Fruit fly (Drosophila melanogaster) whole organism, wandering third instar larva: ENCODE data around the gene SdhC.

Experiments
- Abd-B ChIP-seq: fragments of >200 bp; optimal IDR thresholded peaks from 2 replicates; lab custom pipeline; 2017; ENCODE audit warnings: missing biosample characterization, missing genetic modification characterization
- CG32264 ChIP-seq: fragments of 200-800 bp; sonication (Bioruptor generic); optimal IDR thresholded peaks from 2 replicates; lab custom pipeline; 2016; ENCODE audit warnings: missing biosample characterization, missing genetic modification characterization
- CG9705 ChIP-seq: fragments of 200-800 bp; sonication (Bioruptor generic); optimal IDR thresholded peaks from 2 replicates; lab custom pipeline; 2018; ENCODE audit warnings: missing biosample characterization, mild to moderate bottlenecking, missing genetic modification characterization
- CrebA ChIP-seq: fragments of 200-800 bp; sonication (Bioruptor generic); optimal IDR thresholded peaks from 2 replicates; lab custom pipeline; 2016; ENCODE audit warnings: missing biosample characterization, mild to moderate bottlenecking, missing genetic modification characterization, borderline replicate concordance
- Dfd ChIP-seq: fragments of >200 bp; optimal IDR thresholded peaks from 2 replicates; lab custom pipeline; 2017; ENCODE audit warnings: missing biosample characterization, missing genetic modification characterization
- GATAd ChIP-seq: sonication (Bioruptor generic); optimal IDR thresholded peaks from 2 replicates; lab custom pipeline; 2016; ENCODE audit warnings: missing biosample characterization, missing genetic modification characterization
- HLH106 ChIP-seq: fragments of 200-800 bp; optimal IDR thresholded peaks from 3 replicates; lab custom pipeline; 2019; ENCODE audit warnings: missing biosample characterization, mild to moderate bottlenecking, missing genetic modification characterization, moderate library complexity
- Hnf4 ChIP-seq: fragments of 200-800 bp; sonication (Bioruptor generic); optimal IDR thresholded peaks from 2 replicates; lab custom pipeline; 2016; ENCODE audit warnings: missing biosample characterization, mild to moderate bottlenecking, missing genetic modification characterization
- Hr78 ChIP-seq: fragments of >200 bp; optimal IDR thresholded peaks from 2 replicates; lab custom pipeline; 2017; ENCODE audit warnings: missing biosample characterization, missing genetic modification characterization
- Hr83 ChIP-seq: fragments of 200-300 bp; sonication (Bioruptor generic); optimal IDR thresholded peaks from 2 replicates; lab custom pipeline; 2016; ENCODE audit warnings: missing biosample characterization, mild to moderate bottlenecking, missing genetic modification characterization, moderate library complexity; ENCODE audit not compliant: poor library complexity, severe bottlenecking
- Jra ChIP-seq: sonication (Bioruptor generic); optimal IDR thresholded peaks from 2 replicates; lab custom pipeline; 2016; ENCODE audit warnings: missing biosample characterization, missing genetic modification characterization
- Mio ChIP-seq: sonication (Bioruptor generic); optimal IDR thresholded peaks from 2 replicates; lab custom pipeline; 2016; ENCODE audit warnings: missing biosample characterization, missing genetic modification characterization
- Myc ChIP-seq: fragments of >200 bp; optimal IDR thresholded peaks from 2 replicates; lab custom pipeline; 2017
- N ChIP-seq: fragments of >200 bp; optimal IDR thresholded peaks from 2 replicates; lab custom pipeline; 2018; ENCODE audit warnings: missing biosample characterization, missing external identifiers, missing genetic modification characterization
- OdsH ChIP-seq: fragments of 200-800 bp; sonication (Bioruptor generic); optimal IDR thresholded peaks from 2 replicates; lab custom pipeline; 2016; ENCODE audit warnings: missing biosample characterization, mild to moderate bottlenecking, missing genetic modification characterization
- Rel ChIP-seq, 2 experiments: fragments of 200-800 bp; sonication (Bioruptor generic) in 1 of 2; optimal IDR thresholded peaks; 2 replicates in 1 of 2; 3 replicates in 1 of 2; lab custom pipeline; 2016 to 2019; ENCODE audit warnings: mild to moderate bottlenecking in 2 of 2, missing biosample characterization in 2 of 2, missing genetic modification characterization in 2 of 2, moderate library complexity in 1 of 2
- Vsx2 ChIP-seq: fragments of 200-300, 225-300 bp; sonication (Bioruptor generic); optimal IDR thresholded peaks from 2 replicates; lab custom pipeline; 2018; ENCODE audit warnings: missing biosample characterization, missing genetic modification characterization; ENCODE audit not compliant: partially characterized antibody
- br ChIP-seq: fragments of 200-800 bp; sonication (Bioruptor generic); optimal IDR thresholded peaks from 2 replicates; lab custom pipeline; 2016; ENCODE audit warnings: missing biosample characterization, missing genetic modification characterization
- brk ChIP-seq: fragments of 200-800 bp; sonication (Bioruptor generic); optimal IDR thresholded peaks from 2 replicates; lab custom pipeline; 2016; ENCODE audit warnings: missing biosample characterization, mild to moderate bottlenecking, missing genetic modification characterization
- dl ChIP-seq, 2 experiments: fragments of 175-275, 200-275 bp in 1 of 2; fragments of 200-275 bp in 1 of 2; sonication (Bioruptor generic); optimal IDR thresholded peaks; lab custom pipeline; 2018; ENCODE audit warnings: mild to moderate bottlenecking in 2 of 2, missing biosample characterization in 2 of 2, missing genetic modification characterization in 2 of 2, moderate library complexity in 2 of 2; ENCODE audit not compliant: partially characterized antibody in 2 of 2, insufficient read depth in 1 of 2
- dmrt93B ChIP-seq: fragments of 200-800 bp; sonication (Bioruptor generic); optimal IDR thresholded peaks from 2 replicates; lab custom pipeline; 2018; ENCODE audit warnings: missing biosample characterization, mild to moderate bottlenecking, missing genetic modification characterization
- dsf ChIP-seq: sonication (Bioruptor generic); optimal IDR thresholded peaks from 2 replicates; lab custom pipeline; 2016; ENCODE audit warnings: missing biosample characterization, missing genetic modification characterization, borderline replicate concordance
- ey ChIP-seq: fragments of 200-800 bp; sonication (Bioruptor generic); optimal IDR thresholded peaks from 2 replicates; lab custom pipeline; 2016; ENCODE audit warnings: missing biosample characterization, missing genetic modification characterization
- foxo ChIP-seq, 2 experiments: fragments of 200-800 bp; sonication (Bioruptor generic); optimal IDR thresholded peaks; 2 replicates in 1 of 2; 3 replicates in 1 of 2; lab custom pipeline; 2016 to 2017; ENCODE audit warnings: missing biosample characterization in 2 of 2, missing genetic modification characterization in 2 of 2
- fru ChIP-seq: fragments of 200-800 bp; sonication (Bioruptor generic); optimal IDR thresholded peaks from 3 replicates; lab custom pipeline; 2016; ENCODE audit warnings: missing biosample characterization, mild to moderate bottlenecking, missing genetic modification characterization
- h ChIP-seq: fragments of 200-800 bp; sonication (Bioruptor generic); optimal IDR thresholded peaks from 3 replicates; lab custom pipeline; 2016; ENCODE audit warnings: missing biosample characterization, mild to moderate bottlenecking, missing genetic modification characterization
- jim ChIP-seq: fragments of 175-275, 200-325 bp; sonication (Bioruptor generic); optimal IDR thresholded peaks from 2 replicates; lab custom pipeline; 2016; ENCODE audit warnings: missing biosample characterization, mild to moderate bottlenecking, missing genetic modification characterization
- lola ChIP-seq: fragments of >200 bp; optimal IDR thresholded peaks from 2 replicates; lab custom pipeline; 2017; ENCODE audit warnings: missing biosample characterization, missing genetic modification characterization
- pan ChIP-seq: fragments of >200 bp; optimal IDR thresholded peaks from 2 replicates; lab custom pipeline; 2017
- psq ChIP-seq: fragments of 200-800 bp; sonication (Bioruptor generic); optimal IDR thresholded peaks from 3 replicates; lab custom pipeline; 2017; ENCODE audit warnings: missing biosample characterization, mild to moderate bottlenecking, missing genetic modification characterization, moderate library complexity
- rgr ChIP-seq: fragments of 200-800 bp; sonication (Bioruptor generic); optimal IDR thresholded peaks from 3 replicates; lab custom pipeline; 2016; ENCODE audit warnings: missing biosample characterization, mild to moderate bottlenecking, missing genetic modification characterization
- sage ChIP-seq: fragments of 200-800 bp; sonication (Bioruptor generic); optimal IDR thresholded peaks from 2 replicates; lab custom pipeline; 2016; ENCODE audit warnings: missing biosample characterization, mild to moderate bottlenecking, missing genetic modification characterization
- sv ChIP-seq: fragments of 200-800 bp; sonication (Bioruptor generic); optimal IDR thresholded peaks from 3 replicates; lab custom pipeline; 2016; ENCODE audit warnings: missing biosample characterization, missing genetic modification characterization
- tai ChIP-seq: sonication (Bioruptor generic); optimal IDR thresholded peaks from 2 replicates; lab custom pipeline; 2016; ENCODE audit warnings: missing biosample characterization, missing genetic modification characterization
- usp ChIP-seq: fragments of >200 bp; optimal IDR thresholded peaks from 2 replicates; lab custom pipeline; 2017; ENCODE audit warnings: missing biosample characterization, missing genetic modification characterization
- woc ChIP-seq: sonication (Bioruptor generic); optimal IDR thresholded peaks from 2 replicates; lab custom pipeline; 2016; ENCODE audit warnings: missing biosample characterization, mild to moderate bottlenecking, missing genetic modification characterization

Gene SdhC

DNA sequence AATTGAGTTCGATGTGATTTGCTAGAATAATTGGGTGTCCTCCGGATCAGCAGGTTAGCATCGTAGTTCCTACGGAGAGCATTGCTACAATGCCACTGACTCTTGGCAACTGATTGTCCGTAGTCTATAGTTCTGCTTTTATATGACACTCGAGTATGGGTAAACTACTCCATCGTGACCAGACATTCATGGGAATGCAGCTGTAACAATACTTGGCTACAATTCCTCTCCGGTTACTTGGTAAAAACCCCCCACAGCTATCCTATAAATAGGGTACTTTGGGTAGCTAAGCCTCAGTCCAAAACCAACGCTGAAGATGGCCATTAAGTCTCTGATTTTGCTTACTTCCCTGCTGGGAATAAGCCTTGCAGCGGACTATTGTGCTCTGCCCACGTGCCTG lies 15.6 kb upstream of the SdhC start, which contains the start of gene scpr-C:
Gene scpr-C, plus strand, starts transcription at position 301 of the 400 bp plus-strand sequence.
- no peak for TF ChIP-seq Hr83 (GFP tag; lab: Kevin White, UChicago)
- no peak for TF ChIP-seq CrebA (GFP tag; lab: Kevin White, UChicago)
- TF ChIP-seq usp (GFP tag; lab: Kevin White, UChicago): no peak
- TF ChIP-seq jim (GFP tag; lab: Kevin White, UChicago): no peak
- TF ChIP-seq Hr78: no peak
- no peak for TF ChIP-seq Dfd (GFP tag; lab: Kevin White, UChicago)
- no peak for TF ChIP-seq fru (GFP tag; lab: Kevin White, UChicago)
- TF ChIP-seq Hnf4 (GFP tag; lab: Kevin White, UChicago): no peak
- no peak for TF ChIP-seq br (GFP tag; lab: Kevin White, UChicago)
- TF ChIP-seq Abd-B (GFP tag; lab: Kevin White, UChicago): no peak
- TF ChIP-seq brk: no peak
- no peak for TF ChIP-seq dmrt93B
- TF ChIP-seq GATAd (GFP tag; lab: Kevin White, UChicago): no peak
- TF ChIP-seq dl (GFP tag; optimal IDR thresholded peaks at IDR 0.05; lab: Kevin White, UChicago; ENCODE audit: insufficient read depth in 1 of 2, partially characterized antibody in 2 of 2): no peak

DNA sequence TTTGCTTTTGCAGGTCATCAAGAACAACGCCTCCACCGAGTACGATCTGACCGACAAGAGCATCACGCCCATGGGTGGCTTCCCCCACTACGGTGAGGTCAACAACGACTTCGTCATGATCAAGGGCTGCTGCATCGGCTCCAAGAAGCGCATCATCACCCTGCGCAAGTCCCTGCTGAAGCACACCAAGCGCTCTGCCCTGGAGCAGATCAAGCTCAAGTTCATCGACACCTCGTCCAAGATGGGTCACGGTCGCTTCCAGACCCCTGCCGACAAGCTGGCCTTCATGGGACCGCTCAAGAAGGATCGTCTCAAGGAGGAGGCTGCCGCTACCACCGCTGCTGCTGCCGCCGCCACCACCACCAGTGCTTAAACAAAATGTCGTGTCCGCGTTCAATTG lies 14.8 kb upstream of the SdhC start:
- TF ChIP-seq GATAd (GFP tag; lab: Kevin White, UChicago) (no peak), pan (no peak), tai (GFP tag; lab: Kevin White, UChicago) (no peak), rgr (GFP tag; lab: Kevin White, UChicago) (no peak), sv (no peak), Hr78 (no peak), HLH106 (tag; lab: Kevin White, UChicago) (no peak), h (no peak), br (GFP tag; lab: Kevin White, UChicago) (no peak), Hnf4 (GFP tag; lab: Kevin White, UChicago) (no peak), Vsx2 (GFP tag; lab: Kevin White, UChicago) (no peak), Myc (no peak), N (GFP tag; lab: Kevin White, UChicago) (no peak), brk (no peak)

DNA sequence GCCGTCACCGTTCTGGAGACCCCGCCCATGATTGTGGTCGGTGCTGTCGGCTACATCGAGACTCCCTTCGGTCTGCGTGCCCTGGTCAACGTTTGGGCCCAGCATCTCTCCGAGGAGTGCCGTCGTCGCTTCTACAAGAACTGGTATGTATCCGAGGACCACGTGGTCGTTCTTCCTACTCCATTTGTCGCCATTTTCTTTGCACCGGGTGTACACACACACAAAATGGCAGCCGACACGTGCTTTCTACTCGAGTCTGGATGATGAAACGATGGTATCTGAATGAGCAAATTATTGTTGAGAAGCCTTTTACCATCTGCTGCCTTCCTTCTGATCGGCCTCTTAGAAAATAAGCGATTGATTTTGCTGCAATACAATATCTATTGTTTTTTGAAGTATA lies 12.9 kb upstream of the SdhC start:
- TF ChIP-seq psq (GFP tag; lab: Kevin White, UChicago) (no peak), Rel (GFP tag; optimal IDR thresholded peaks at IDR 0.05; lab: Kevin White, UChicago) (no peak), Rel (tag; optimal IDR thresholded peaks at IDR 0.05; lab: Kevin White, UChicago) (no peak), dl (GFP tag; optimal IDR thresholded peaks at IDR 0.05; lab: Kevin White, UChicago; ENCODE audit: insufficient read depth in 1 of 2, partially characterized antibody in 2 of 2) (no peak), foxo (GFP tag; optimal IDR thresholded peaks at IDR 0.05; lab: Kevin White, UChicago) (no peak), brk (no peak), N (GFP tag; lab: Kevin White, UChicago) (no peak), Dfd (GFP tag; lab: Kevin White, UChicago) (no peak), CG9705 (GFP tag; lab: Kevin White, UChicago) (no peak), Abd-B (GFP tag; lab: Kevin White, UChicago) (no peak), sv (no peak), Hnf4 (GFP tag; lab: Kevin White, UChicago) (no peak), fru (GFP tag; lab: Kevin White, UChicago) (no peak), sage (no peak), CG32264 (GFP tag; lab: Kevin White, UChicago) (no peak), GATAd (GFP tag; lab: Kevin White, UChicago) (no peak), dmrt93B (no peak), Myc (no peak), usp (GFP tag; lab: Kevin White, UChicago) (no peak)

DNA sequence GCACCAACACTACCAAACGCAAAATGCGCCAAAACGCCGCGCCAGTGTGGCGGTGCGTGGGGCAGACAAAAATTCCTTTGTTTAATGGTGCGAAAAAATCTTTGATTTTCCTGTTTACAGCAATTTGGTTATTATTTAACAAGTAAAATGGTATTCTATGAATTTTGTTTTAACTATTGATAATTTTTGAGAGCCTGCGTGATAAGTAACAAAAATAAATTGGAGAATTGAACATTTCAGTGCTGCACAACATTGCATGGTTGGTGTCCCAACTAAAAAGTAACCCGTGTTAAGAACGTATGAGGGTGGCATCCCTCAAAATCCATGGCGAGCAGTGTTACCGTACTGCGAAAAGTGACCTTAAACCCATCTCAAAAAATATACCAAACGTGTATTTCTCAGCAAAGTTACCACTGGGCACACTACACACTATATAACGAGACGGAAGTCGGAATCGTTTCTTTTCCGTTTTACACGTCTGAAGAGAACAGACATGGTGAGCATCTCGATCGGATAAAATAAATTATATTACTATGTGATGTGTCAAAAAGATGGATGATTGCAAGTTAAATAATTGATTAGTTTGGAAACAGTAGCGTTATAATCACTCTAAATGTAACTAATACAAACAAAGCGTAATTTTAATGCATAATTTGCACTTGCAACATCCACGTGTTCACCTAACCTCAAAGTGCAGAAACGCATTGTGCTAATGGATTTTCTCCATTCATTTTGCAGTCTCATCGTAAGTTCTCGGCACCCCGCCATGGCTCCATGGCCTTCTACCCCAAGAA lies 12.0 kb upstream of the SdhC start, which contains the start of the genes CG6693 and RpL3:
Gene CG6693, minus strand, starts transcription at position 203 of the 794 bp plus-strand sequence.
Gene RpL3, plus strand, starts transcription at position 458 of the 794 bp plus-strand sequence.
- TF ChIP-seq pan (no peak), dsf (GFP tag; lab: Kevin White, UChicago) (peak; percentile 45), GATAd (GFP tag; lab: Kevin White, UChicago) (no peak), Mio (GFP tag; lab: Kevin White, UChicago) (no peak), br (GFP tag; lab: Kevin White, UChicago) (peak; percentile 66), usp (GFP tag; lab: Kevin White, UChicago) (no peak), woc (GFP tag; lab: Kevin White, UChicago) (peak; percentile 37), HLH106 (tag; lab: Kevin White, UChicago) (peak; percentile 67), Vsx2 (GFP tag; lab: Kevin White, UChicago) (no peak), ey (GFP tag; lab: Kevin White, UChicago) (peak; percentile 12), CG32264 (GFP tag; lab: Kevin White, UChicago) (peak; percentile 16), dl (GFP tag; optimal IDR thresholded peaks at IDR 0.05; lab: Kevin White, UChicago; ENCODE audit: insufficient read depth in 1 of 2, partially characterized antibody in 2 of 2) (no peak), OdsH (peak; percentile 69), Hnf4 (GFP tag; lab: Kevin White, UChicago) (peak; percentile 87), Myc (peak; percentile 43), Hr83 (GFP tag; lab: Kevin White, UChicago) (peak; percentile 90), Abd-B (GFP tag; lab: Kevin White, UChicago) (no peak), Dfd (GFP tag; lab: Kevin White, UChicago) (no peak), CrebA (GFP tag; lab: Kevin White, UChicago) (no peak), lola (GFP tag; lab: Kevin White, UChicago) (no peak), sv (peak; percentile 63), Jra (GFP tag; lab: Kevin White, UChicago) (peak; percentile 71), Hr78 (no peak), brk (no peak), dmrt93B (peak; percentile 35), rgr (GFP tag; lab: Kevin White, UChicago) (peak; percentile 87), fru (GFP tag; lab: Kevin White, UChicago) (peak; percentile 75), sage (no peak), tai (GFP tag; lab: Kevin White, UChicago) (no peak), Rel (GFP tag; optimal IDR thresholded peaks at IDR 0.05; lab: Kevin White, UChicago) (no peak), Rel (tag; optimal IDR thresholded peaks at IDR 0.05; lab: Kevin White, UChicago) (peak; percentile 74)
